Fruit fly (Drosophila melanogaster): ENCODE measurements around the gene CG33500.

CG33500 gene

DNA sequence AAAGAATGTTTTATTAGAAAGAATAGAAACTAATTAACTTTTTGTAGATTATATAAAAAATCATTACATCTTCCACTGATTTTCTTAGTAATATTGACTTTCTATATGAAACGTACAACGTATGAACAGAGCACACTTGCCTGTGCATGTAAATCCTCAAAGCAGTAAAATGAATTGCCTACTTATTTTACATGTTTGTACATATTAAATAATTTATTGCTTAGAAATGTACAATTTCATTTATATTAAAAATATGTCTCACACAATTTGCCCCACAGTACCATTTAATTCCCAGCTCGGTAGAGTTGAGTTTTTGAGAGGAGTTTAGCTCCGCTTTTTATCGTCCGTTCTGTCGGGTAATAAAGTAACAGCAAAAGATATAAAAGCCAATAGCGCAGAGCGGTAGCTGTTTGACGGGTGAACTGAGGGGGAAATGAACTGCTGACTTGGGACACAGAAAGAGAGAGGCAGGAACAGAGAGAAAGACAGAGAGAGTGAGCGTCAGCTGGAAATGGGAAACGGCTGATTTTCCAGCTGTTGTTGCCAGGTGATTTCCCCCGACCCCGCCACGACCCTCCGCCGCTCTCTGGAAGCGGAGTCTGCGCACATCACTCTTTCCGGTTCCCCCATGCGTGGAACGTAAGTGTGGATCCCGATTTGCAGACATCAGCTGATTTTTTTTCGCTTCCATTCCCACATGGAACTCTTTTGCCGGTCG, 15.2 kb upstream of the CG33500 start (continued):
- TF ChIP-seq MESR4 (GFP tag; optimal IDR thresholded peaks at IDR 0.05) (no peak), Dip3 (GFP tag; optimal IDR thresholded peaks at IDR 0.05) (no peak), zfh2 (GFP tag; optimal IDR thresholded peaks at IDR 0.05) (no peak), Adf1 (GFP tag; IDR thresholded peaks at IDR 0.05) (peak; percentile 11; the same call in 1 of the 2 replicates), ttk (GFP tag; IDR thresholded peaks at IDR 0.05) (no peak), CG14441 (GFP tag; IDR thresholded peaks at IDR 0.05) (no peak), CG1233 (GFP tag; optimal IDR thresholded peaks at IDR 0.05) (no peak), CG15696 (tag; optimal IDR thresholded peaks at IDR 0.05) (no peak), NC2β (GFP tag; optimal IDR thresholded peaks at IDR 0.05) (no peak), gsb-n (tag; optimal IDR thresholded peaks at IDR 0.05) (no peak), HLH4C (GFP tag; IDR thresholded peaks at IDR 0.05; ENCODE audit: partially characterized antibody) (0 out of 3 replicates have a peak, but pooled peaks have one; percentile 9), Opbp (GFP tag; IDR thresholded peaks at IDR 0.05; ENCODE audit: partially characterized antibody) (no peak), CG32767 (GFP tag; IDR thresholded peaks at IDR 0.05) (peak; percentile 8; the same call in 1 of the 2 replicates), HLH3B (GFP tag; IDR thresholded peaks at IDR 0.05) (peak; percentile 11; the same call in 1 of the 2 replicates), Lhr (GFP tag; optimal IDR thresholded peaks at IDR 0.05) (no peak), PHDP (tag; optimal IDR thresholded peaks at IDR 0.05) (peak; percentile 8), CG1529 (GFP tag; optimal IDR thresholded peaks at IDR 0.05) (no peak), CoRest (tag; optimal IDR thresholded peaks at IDR 0.05) (no peak), CG10462 (GFP tag; optimal IDR thresholded peaks at IDR 0.05) (no peak), eyg (GFP tag; optimal IDR thresholded peaks at IDR 0.05) (no peak), chinmo (GFP tag; IDR thresholded peaks at IDR 0.05; ENCODE audit: partially characterized antibody) (peak; percentile 78; the same call in 2 of the 4 replicates), CG11723 (GFP tag; optimal IDR thresholded peaks at IDR 0.05) (peak; percentile 50), Dref (GFP tag; IDR thresholded peaks at IDR 0.05) (no peak), D19A (tag; optimal IDR thresholded peaks at IDR 0.05) (no peak), GATAe (GFP tag; conservative IDR thresholded peaks at IDR 0.05) (no peak), Drgx (GFP tag; IDR thresholded peaks at IDR 0.05) (no peak), dmrt99B (tag; optimal IDR thresholded peaks at IDR 0.05) (no peak), Antp (GFP tag; optimal IDR thresholded peaks at IDR 0.05) (no peak), ERR (GFP tag; optimal IDR thresholded peaks at IDR 0.05) (no peak), jumu (GFP tag; optimal IDR thresholded peaks at IDR 0.05) (no peak), run (tag; optimal IDR thresholded peaks at IDR 0.05) (no peak), gt (GFP tag; IDR thresholded peaks at IDR 0.05) (no peak), Eip74EF (GFP tag; optimal IDR thresholded peaks at IDR 0.05) (no peak), grau (tag; optimal IDR thresholded peaks at IDR 0.05) (no peak), Ssrp (tag; optimal IDR thresholded peaks at IDR 0.05) (no peak), BEAF-32 (GFP tag; optimal IDR thresholded peaks at IDR 0.05) (no peak), gcm2 (GFP tag; optimal IDR thresholded peaks at IDR 0.05) (no peak), eve (GFP tag; optimal IDR thresholded peaks at IDR 0.05) (peak in 1 of 2 experiments; percentile 76), CG10565 (GFP tag; optimal IDR thresholded peaks at IDR 0.05) (no peak), CG11093 (GFP tag; IDR thresholded peaks at IDR 0.05) (no peak), Bdp1 (GFP tag; optimal IDR thresholded peaks at IDR 0.05) (no peak), CG7745 (tag; optimal IDR thresholded peaks at IDR 0.05) (no peak), ase (GFP tag; IDR thresholded peaks at IDR 0.05) (no peak), CG9817 (tag; optimal IDR thresholded peaks at IDR 0.05) (no peak), CG33213 (GFP tag; optimal IDR thresholded peaks at IDR 0.05) (no peak), zen2 (GFP tag; IDR thresholded peaks at IDR 0.05; ENCODE audit: partially characterized antibody) (no peak; the same call in 2 of the 3 replicates), CG12219 (GFP tag; optimal IDR thresholded peaks at IDR 0.05) (no peak), org-1 (GFP tag; optimal IDR thresholded peaks at IDR 0.05) (no peak), scrt (GFP tag; optimal IDR thresholded peaks at IDR 0.05) (peak; percentile 40)

Data from whole organism, embryonic.